Worm (Caenorhabditis elegans): ENCODE data around the gene F09E5.14.
A peak's percentile ranks its signal among the peaks of the same experiment; 100 is the strongest.

Gene F09E5.14

ce11 chrII:5336035-5336376 is 8.7 kb downstream of the F09E5.14 start (continued):
- TF ChIP-seq lin-35 (GFP tag; optimal IDR thresholded peaks at IDR 0.05) (peak in 1 of 2 experiments; percentile 28), ceh-88 (GFP tag; IDR thresholded peaks at IDR 0.05) (peak; percentile 44; the same call in 1 of the 2 replicates), efl-1 (optimal IDR thresholded peaks at IDR 0.05) (peak; percentile 32 to 38), efl-1 (GFP tag; optimal IDR thresholded peaks at IDR 0.05 in 1 of 2) (peak in 1 of 2 experiments; percentile 82), swsn-7 (tag; optimal IDR thresholded peaks at IDR 0.05) (peak; percentile 44), C16A3.4 (tag; optimal IDR thresholded peaks at IDR 0.05) (peak; percentile 6), ceh-82 (tag; optimal IDR thresholded peaks at IDR 0.05) (peak; percentile 1 to 75 (median 60)), blmp-1 (tag; optimal IDR thresholded peaks at IDR 0.05) (peak; percentile 94), unc-86 (tag; optimal IDR thresholded peaks at IDR 0.05) (peak; percentile 70), fkh-10 (GFP tag; optimal IDR thresholded peaks at IDR 0.05) (peak; percentile 69), lsy-2 (tag; optimal IDR thresholded peaks at IDR 0.05) (peak; percentile 34 to 52), snu-23 (GFP tag; optimal IDR thresholded peaks at IDR 0.05) (peak; percentile 49), fkh-8 (tag; optimal IDR thresholded peaks at IDR 0.05) (peak; percentile 53)

ce11 chrII:5335370-5336034 is 9.2 kb downstream of the F09E5.14 start:
- TF ChIP-seq sox-4 (tag; optimal IDR thresholded peaks at IDR 0.05) (peak; percentile 14), fkh-10 (GFP tag; optimal IDR thresholded peaks at IDR 0.05) (no peak), nhr-47 (tag; optimal IDR thresholded peaks at IDR 0.05) (peak; percentile 53), ama-1 (optimal IDR thresholded peaks at IDR 0.05) (no peak), zip-4 (GFP tag; optimal IDR thresholded peaks at IDR 0.05) (peak; percentile 17), snu-23 (GFP tag; optimal IDR thresholded peaks at IDR 0.05) (no peak), fkh-8 (tag; optimal IDR thresholded peaks at IDR 0.05) (peak; percentile 85), aly-2 (tag; optimal IDR thresholded peaks at IDR 0.05) (peak; percentile 34), nhr-85 (tag) (peak; percentile 42), C34B4.2 (tag; optimal IDR thresholded peaks at IDR 0.05) (no peak), pax-3 (tag; optimal IDR thresholded peaks at IDR 0.05) (peak; percentile 65), dsc-1 (tag; optimal IDR thresholded peaks at IDR 0.05) (peak; percentile 95), efl-1 (optimal IDR thresholded peaks at IDR 0.05) (no peak), efl-1 (GFP tag; optimal IDR thresholded peaks at IDR 0.05 in 1 of 2) (peak in 1 of 2 experiments; percentile 38), fos-1 (tag; optimal IDR thresholded peaks at IDR 0.05) (peak; percentile 58), mef-2 (tag; optimal IDR thresholded peaks at IDR 0.05) (peak; percentile 14), ceh-88 (GFP tag; IDR thresholded peaks at IDR 0.05) (0 out of 2 replicates have a peak, but pooled peaks have one; percentile 13), jun-1 (tag; optimal IDR thresholded peaks at IDR 0.05) (peak; percentile 58)

DNA sequence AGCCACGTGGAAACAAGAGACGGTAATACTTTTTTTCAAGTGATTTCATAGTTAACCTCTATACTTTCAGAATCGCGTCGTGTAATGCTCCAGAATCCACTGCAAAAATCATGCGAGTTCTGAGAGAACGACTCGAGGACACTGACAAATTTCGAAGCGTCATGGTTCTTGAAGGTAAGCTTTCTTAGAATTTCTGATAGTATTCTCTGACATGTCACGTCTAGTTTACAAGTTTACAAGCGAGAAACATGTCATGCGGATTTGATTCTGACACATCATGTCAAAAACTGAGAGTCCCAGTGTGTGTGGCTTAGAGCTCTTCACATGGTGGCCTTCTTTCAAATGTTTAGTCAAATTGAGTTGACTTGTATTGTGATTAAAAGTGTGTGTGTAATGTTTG is 10.0 kb downstream of the F09E5.14 start:
- TF ChIP-seq nhr-71 (tag; optimal IDR thresholded peaks at IDR 0.05) (peak; percentile 68), dsc-1 (tag; optimal IDR thresholded peaks at IDR 0.05) (peak; percentile 67), egl-13 (tag; optimal IDR thresholded peaks at IDR 0.05) (peak; percentile 55), lin-14 (GFP tag; optimal IDR thresholded peaks at IDR 0.05) (peak; percentile 38), hpl-2 (GFP tag; optimal IDR thresholded peaks at IDR 0.05) (no peak), nhr-11 (tag; optimal IDR thresholded peaks at IDR 0.05) (peak; percentile 11), lsy-2 (tag; optimal IDR thresholded peaks at IDR 0.05) (peak in 1 of 2 experiments; percentile 13), ceh-88 (GFP tag; IDR thresholded peaks at IDR 0.05) (no peak), snu-23 (GFP tag; optimal IDR thresholded peaks at IDR 0.05) (no peak), nhr-76 (tag; optimal IDR thresholded peaks at IDR 0.05) (no peak), nhr-47 (tag; optimal IDR thresholded peaks at IDR 0.05) (peak; percentile 58), C34B4.2 (tag; optimal IDR thresholded peaks at IDR 0.05) (no peak), nhr-12 (tag; optimal IDR thresholded peaks at IDR 0.05) (no peak), sox-4 (tag; optimal IDR thresholded peaks at IDR 0.05) (peak; percentile 66), F16B12.6 (tag; optimal IDR thresholded peaks at IDR 0.05) (no peak), fkh-8 (tag; optimal IDR thresholded peaks at IDR 0.05) (peak; percentile 92), ztf-4 (tag; optimal IDR thresholded peaks at IDR 0.05) (peak; percentile 48), nhr-19 (GFP tag; conservative IDR thresholded peaks at IDR 0.05) (no peak)

ce11 chrII:5333729-5334255 is 10.9 kb downstream of the F09E5.14 start:
- TF ChIP-seq mef-2 (tag; optimal IDR thresholded peaks at IDR 0.05) (no peak), elt-2 (tag; optimal IDR thresholded peaks at IDR 0.05) (peak; percentile 3), ceh-90 (tag; optimal IDR thresholded peaks at IDR 0.05) (no peak), vab-15 (tag; optimal IDR thresholded peaks at IDR 0.05) (peak; percentile 6), blmp-1 (tag; optimal IDR thresholded peaks at IDR 0.05) (peak; percentile 5), sptf-1 (tag; optimal IDR thresholded peaks at IDR 0.05) (no peak), isw-1 (GFP tag; IDR thresholded peaks at IDR 0.05) (no peak), lin-15B (tag; optimal IDR thresholded peaks at IDR 0.05) (no peak), lsy-2 (tag; optimal IDR thresholded peaks at IDR 0.05) (peak in 1 of 2 experiments; percentile 10), lin-39 (tag; optimal IDR thresholded peaks at IDR 0.05) (no peak), nhr-77 (tag; optimal IDR thresholded peaks at IDR 0.05) (no peak), lin-14 (GFP tag; optimal IDR thresholded peaks at IDR 0.05) (peak; percentile 27)
